Worm (Caenorhabditis elegans): Measurements from ENCODE around the gene srsx-6.

DNA sequence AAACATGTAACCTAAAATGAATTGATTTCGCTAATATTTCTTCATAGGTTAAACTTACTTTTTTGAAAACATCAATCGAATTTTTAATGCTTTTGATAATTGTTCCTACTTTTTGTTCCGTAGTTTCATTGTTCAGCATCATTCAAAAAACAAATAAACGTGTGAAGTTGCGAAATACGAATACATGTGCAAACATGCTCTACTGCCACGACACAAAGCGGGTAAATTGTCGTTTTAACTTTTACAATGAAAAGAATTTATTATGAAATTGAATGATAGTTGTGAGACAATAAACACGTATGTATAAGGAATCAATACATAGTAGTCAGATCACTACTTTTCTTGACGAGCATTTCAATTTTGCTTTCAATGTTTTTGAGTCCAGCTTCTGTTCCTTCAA is 28.3 kb downstream of the srsx-6 start, which contains the start of gene F26D11.12:
- TF ChIP-seq tbx-2 (tag; optimal IDR thresholded peaks at IDR 0.05) (no peak), ceh-30 (tag; optimal IDR thresholded peaks at IDR 0.05) (no peak), gmeb-2 (tag; optimal IDR thresholded peaks at IDR 0.05) (no peak), elt-2 (tag; optimal IDR thresholded peaks at IDR 0.05) (no peak), ceh-9 (tag; optimal IDR thresholded peaks at IDR 0.05) (no peak)
